Worm (Caenorhabditis elegans): ENCODE measurements around the gene ZK856.11.

ZK856.11 gene

ce11 chrV:10174632-10175075, 30.1 kb downstream of the ZK856.11 start (continued):
- no peak for TF ChIP-seq fos-1 (tag; optimal IDR thresholded peaks at IDR 0.05)
- TF ChIP-seq ceh-44 (GFP tag; IDR thresholded peaks at IDR 0.05), result no peak
- peak; percentile 58; the same call in 1 of the 2 replicates for TF ChIP-seq ceh-20 (GFP tag; IDR thresholded peaks at IDR 0.05)
- TF ChIP-seq nhr-41 (GFP tag; IDR thresholded peaks at IDR 0.05), result no peak
- TF ChIP-seq mxl-2 (GFP tag; conservative IDR thresholded peaks at IDR 0.05), result no peak
- TF ChIP-seq spr-1 (tag; optimal IDR thresholded peaks at IDR 0.05), result no peak
- TF ChIP-seq dmd-8 (GFP tag; IDR thresholded peaks at IDR 0.05), result no peak
- TF ChIP-seq mdl-1 (tag; optimal IDR thresholded peaks at IDR 0.05), result peak; percentile 18 to 90
- 0 out of 2 replicates have a peak, but pooled peaks have one; percentile 25 for TF ChIP-seq mdt-29 (GFP tag; IDR thresholded peaks at IDR 0.05)
- TF ChIP-seq pqm-1 (tag; optimal IDR thresholded peaks at IDR 0.05), result no peak
- no peak for TF ChIP-seq php-3 (GFP tag; IDR thresholded peaks at IDR 0.05)
- TF ChIP-seq hif-1 (tag; optimal IDR thresholded peaks at IDR 0.05), result peak in 1 of 2 experiments; percentile 66
- TF ChIP-seq zag-1 (tag; optimal IDR thresholded peaks at IDR 0.05), result peak; percentile 20
- TF ChIP-seq mes-2 (tag; optimal IDR thresholded peaks at IDR 0.05; ENCODE audit: poor library complexity, severe bottlenecking), result peak; percentile 34
- TF ChIP-seq F49E8.2 (tag; optimal IDR thresholded peaks at IDR 0.05; ENCODE audit: borderline replicate concordance), result no peak
- TF ChIP-seq nhr-25 (tag; optimal IDR thresholded peaks at IDR 0.05; ENCODE audit: borderline replicate concordance, insufficient read depth), result no peak
- TF ChIP-seq spr-3 (GFP tag; optimal IDR thresholded peaks at IDR 0.05), result no peak
- no peak for TF ChIP-seq snpc-1.2 (GFP tag; IDR thresholded peaks at IDR 0.05)
- TF ChIP-seq nhr-48 (tag; optimal IDR thresholded peaks at IDR 0.05), result peak; percentile 25
- TF ChIP-seq gei-8 (GFP tag; optimal IDR thresholded peaks at IDR 0.05), result no peak
- TF ChIP-seq rbr-2 (tag; optimal IDR thresholded peaks at IDR 0.05), result peak; percentile 89
- TF ChIP-seq hlh-11 (tag; optimal IDR thresholded peaks at IDR 0.05), result peak; percentile 56
- TF ChIP-seq T20F7.1 (GFP tag; optimal IDR thresholded peaks at IDR 0.05), result no peak
- no peak for TF ChIP-seq dmd-9 (GFP tag; IDR thresholded peaks at IDR 0.05)
- peak; percentile 78 for TF ChIP-seq ceh-28 (tag; optimal IDR thresholded peaks at IDR 0.05)
- peak; percentile 98 for TF ChIP-seq fkh-10 (GFP tag; optimal IDR thresholded peaks at IDR 0.05)
- no peak for TF ChIP-seq daf-8 (GFP tag; IDR thresholded peaks at IDR 0.05)
- TF ChIP-seq ceh-32 (tag; optimal IDR thresholded peaks at IDR 0.05; ENCODE audit: poor library complexity), result no peak
- no peak for TF ChIP-seq nhr-6 (tag; optimal IDR thresholded peaks at IDR 0.05)
- TF ChIP-seq nhr-237 (tag; optimal IDR thresholded peaks at IDR 0.05), result no peak
- peak; percentile 84 for TF ChIP-seq F37D6.2 (tag; optimal IDR thresholded peaks at IDR 0.05)
- TF ChIP-seq ctbp-1 (GFP tag; IDR thresholded peaks at IDR 0.05), result peak; percentile 85; the same call in 1 of the 2 replicates
- TF ChIP-seq unc-39 (tag; optimal IDR thresholded peaks at IDR 0.05), result no peak
- no peak for TF ChIP-seq daf-16 (GFP tag; optimal IDR thresholded peaks at IDR 0.05)
- TF ChIP-seq daf-16 (tag; optimal IDR thresholded peaks at IDR 0.05), result no peak
- TF ChIP-seq aly-2 (tag; optimal IDR thresholded peaks at IDR 0.05), result no peak

ce11 chrV:10173653-10174052, 31.1 kb downstream of the ZK856.11 start, which contains the start of gene egl-3:
Gene egl-3, minus strand, starts transcription at chrV:10173753.
- no peak for TF ChIP-seq cey-2 (tag; optimal IDR thresholded peaks at IDR 0.05; ENCODE audit: borderline replicate concordance, insufficient read depth)
- peak in 1 of 2 experiments; percentile 26 for TF ChIP-seq unc-62 (GFP tag; optimal IDR thresholded peaks at IDR 0.05 in 1 of 2)
- no peak for TF ChIP-seq unc-62 (tag; optimal IDR thresholded peaks at IDR 0.05)

ce11 chrV:10168870-10169269, 35.9 kb downstream of the ZK856.11 start:
- TF ChIP-seq ZK546.5 (tag; optimal IDR thresholded peaks at IDR 0.05) (no peak), mep-1 (tag; optimal IDR thresholded peaks at IDR 0.05) (peak; percentile 49), unc-62 (GFP tag; optimal IDR thresholded peaks at IDR 0.05 in 1 of 2) (no peak), unc-62 (tag; optimal IDR thresholded peaks at IDR 0.05) (no peak), mdt-29 (GFP tag; IDR thresholded peaks at IDR 0.05) (no peak), lin-13 (GFP tag; optimal IDR thresholded peaks at IDR 0.05) (peak; percentile 24), vab-7 (GFP tag; IDR thresholded peaks at IDR 0.05) (no peak)

Data from whole organism, L4 larva.